Worm (Caenorhabditis elegans) whole organism, L2 larva: Measurements from ENCODE around the gene spk-1.

ENCODE experiments used
- R02D3.7 ChIP-seq: fragments of 150-350 bp; optimal IDR thresholded peaks from 2 replicates; lab custom pipeline; 2014; ENCODE audit warnings: missing biosample characterization, missing genetic modification characterization
- ZK546.5 ChIP-seq: sonication (generic microtip); optimal IDR thresholded peaks from 2 replicates; lab custom pipeline; 2017; ENCODE audit warnings: missing biosample characterization, missing genetic modification characterization
- aly-2 ChIP-seq: fragments of 150-350 bp; optimal IDR thresholded peaks from 2 replicates; lab custom pipeline; 2014; ENCODE audit warnings: missing biosample characterization, missing genetic modification characterization
- ama-1 ChIP-seq: fragments of 150-350 bp; optimal IDR thresholded peaks from 2 replicates; lab custom pipeline; 2018; ENCODE audit warnings: inconsistent platforms
- elt-3 ChIP-seq: sonication (generic microtip); optimal IDR thresholded peaks from 2 replicates; lab custom pipeline; 2017; ENCODE audit warnings: missing biosample characterization, missing genetic modification characterization
- lin-11 ChIP-seq: fragments of 150-350 bp; sonication (generic microtip); optimal IDR thresholded peaks from 2 replicates; lab custom pipeline; 2014; ENCODE audit warnings: missing biosample characterization, missing genetic modification characterization, inconsistent platforms, mixed read lengths
- lin-13 ChIP-seq: fragments of 150-350 bp; optimal IDR thresholded peaks from 2 replicates; lab custom pipeline; 2014; ENCODE audit warnings: missing biosample characterization, missing genetic modification reagents, missing genetic modification characterization
- lin-39 ChIP-seq: fragments of 150-350 bp; optimal IDR thresholded peaks from 2 replicates; lab custom pipeline; 2014; ENCODE audit warnings: missing biosample characterization, missing genetic modification reagents, missing genetic modification characterization
- lsy-2 ChIP-seq, 2 experiments: fragments of 150-350 bp in 1 of 2; sonication (generic microtip) in 1 of 2; optimal IDR thresholded peaks; 2 replicates each; lab custom pipeline; 2014 to 2017; ENCODE audit warnings: missing biosample characterization in 2 of 2, missing genetic modification characterization in 2 of 2
- mdl-1 ChIP-seq, 2 experiments: fragments of 150-350 bp in 1 of 2; sonication (generic microtip) in 1 of 2; optimal IDR thresholded peaks; 2 replicates each; lab custom pipeline; 2017; ENCODE audit warnings: missing biosample characterization in 2 of 2, missing genetic modification characterization in 2 of 2
- nhr-237 ChIP-seq: fragments of 150-350 bp; optimal IDR thresholded peaks from 2 replicates; lab custom pipeline; 2014; ENCODE audit warnings: missing biosample characterization, missing genetic modification characterization
- skn-1 ChIP-seq: sonication (generic microtip); optimal IDR thresholded peaks from 2 replicates; lab custom pipeline; 2017; ENCODE audit warnings: missing biosample characterization, missing genetic modification characterization
- sma-9 ChIP-seq, 2 experiments: fragments of 150-350 bp in 1 of 2; sonication (generic microtip) in 1 of 2; optimal IDR thresholded peaks; 2 replicates each; lab custom pipeline; 2014 to 2016; ENCODE audit warnings: missing genetic modification characterization in 2 of 2, mild to moderate bottlenecking in 1 of 2, missing biosample characterization in 1 of 2, missing compliant biosample characterization in 1 of 2, missing genetic modification reagents in 1 of 2, moderate library complexity in 1 of 2
- unc-62 ChIP-seq: fragments of 150-350 bp; optimal IDR thresholded peaks from 2 replicates; lab custom pipeline; 2014; ENCODE audit warnings: missing biosample characterization, missing genetic modification reagents, missing genetic modification characterization

ce11 chrIII:9434999-9435398, 21.4 kb upstream of the spk-1 start:
- no peak for TF ChIP-seq ZK546.5
- no peak for TF ChIP-seq R02D3.7
- no peak for TF ChIP-seq unc-62
- no peak for TF ChIP-seq ama-1 (lab: Kevin White, UChicago)
- TF ChIP-seq lsy-2 (tag; optimal IDR thresholded peaks at IDR 0.05; lab: Kevin White, UChicago): no peak
- TF ChIP-seq nhr-237 (tag; lab: Kevin White, UChicago): no peak
- TF ChIP-seq sma-9 (GFP tag; optimal IDR thresholded peaks at IDR 0.05; lab: Kevin White, UChicago): no peak
- no peak for TF ChIP-seq sma-9 (tag; optimal IDR thresholded peaks at IDR 0.05; lab: Kevin White, UChicago)
- no peak for TF ChIP-seq aly-2 (tag; lab: Kevin White, UChicago)
- no peak for TF ChIP-seq skn-1
- no peak for TF ChIP-seq lin-39 (tag; lab: Kevin White, UChicago)
- no peak for TF ChIP-seq mdl-1 (tag; optimal IDR thresholded peaks at IDR 0.05; lab: Kevin White, UChicago)
- TF ChIP-seq elt-3 (tag; lab: Kevin White, UChicago): no peak
- no peak for TF ChIP-seq lin-11 (tag; lab: Kevin White, UChicago)
- no peak for TF ChIP-seq lin-13 (GFP tag; lab: Kevin White, UChicago)
